Fruit fly (Drosophila melanogaster): ENCODE results near the gene CG15563.

CG15563 gene

dm6 chr3R:31232236-31232635, at the start of gene CG15563:
CG15563 (minus strand) TSS chr3R:31232336.
- TF ChIP-seq Awh (GFP tag; IDR thresholded peaks at IDR 0.05) (no peak), HHEX (GFP tag; optimal IDR thresholded peaks at IDR 0.05) (no peak), CG15479 (GFP tag; optimal IDR thresholded peaks at IDR 0.05) (no peak), Jarid2 (GFP tag; optimal IDR thresholded peaks at IDR 0.05) (no peak), YL-1 (GFP tag; optimal IDR thresholded peaks at IDR 0.05) (no peak)

dm6 chr3R:31270783-31271427, 38.8 kb upstream of the CG15563 start:
- peak; percentile 14 for TF ChIP-seq bab2 (GFP tag; optimal IDR thresholded peaks at IDR 0.05)
- peak; percentile 24 for TF ChIP-seq lab (GFP tag; optimal IDR thresholded peaks at IDR 0.05)
- TF ChIP-seq CG11504 (tag; optimal IDR thresholded peaks at IDR 0.05) = peak; percentile 23
- TF ChIP-seq dmrt99B (tag; optimal IDR thresholded peaks at IDR 0.05) = peak; percentile 21
- 0 out of 2 replicates have a peak, but pooled peaks have one; percentile 10 for TF ChIP-seq esg (GFP tag; conservative IDR thresholded peaks at IDR 0.05)
- no peak for TF ChIP-seq CG10979 (tag; optimal IDR thresholded peaks at IDR 0.05)
- TF ChIP-seq CG15514 (GFP tag; optimal IDR thresholded peaks at IDR 0.05) = peak; percentile 6
- TF ChIP-seq vvl (GFP tag; IDR thresholded peaks at IDR 0.05) = peak; percentile 16; the same call in 1 of the 2 replicates
- no peak for TF ChIP-seq CG11456 (GFP tag; IDR thresholded peaks at IDR 0.05)
- peak; percentile 20 for TF ChIP-seq CG7556 (GFP tag; optimal IDR thresholded peaks at IDR 0.05)
- TF ChIP-seq Abd-B (GFP tag; optimal IDR thresholded peaks at IDR 0.05) = no peak
- no peak for TF ChIP-seq CG7745 (tag; optimal IDR thresholded peaks at IDR 0.05)
- TF ChIP-seq hkb (optimal IDR thresholded peaks at IDR 0.05) = no peak
- 0 out of 2 replicates have a peak, but pooled peaks have one; percentile 20 for TF ChIP-seq hkb (GFP tag; IDR thresholded peaks at IDR 0.05)
- no peak for TF ChIP-seq Xbp1 (GFP tag; optimal IDR thresholded peaks at IDR 0.05)
- TF ChIP-seq kay (GFP tag; optimal IDR thresholded peaks at IDR 0.05) = peak; percentile 26
- TF ChIP-seq Fer1 (GFP tag; optimal IDR thresholded peaks at IDR 0.05) = peak; percentile 1
- TF ChIP-seq Med (GFP tag) = peak; percentile 66
- peak; percentile 36 for TF ChIP-seq ATbp (GFP tag; optimal IDR thresholded peaks at IDR 0.05)
- no peak for TF ChIP-seq tx (GFP tag; optimal IDR thresholded peaks at IDR 0.05)
- no peak for TF ChIP-seq Chrac-16 (GFP tag; optimal IDR thresholded peaks at IDR 0.05)
- TF ChIP-seq pan (optimal IDR thresholded peaks at IDR 0.05) = no peak
- TF ChIP-seq pan (GFP tag; optimal IDR thresholded peaks at IDR 0.05 in 1 of 2, IDR thresholded peaks at IDR 0.05 in 1 of 2) = peak in 1 of 2 experiments; percentile 8
- TF ChIP-seq CG17912 (GFP tag; optimal IDR thresholded peaks at IDR 0.05) = no peak
- TF ChIP-seq p53 (GFP tag; optimal IDR thresholded peaks at IDR 0.05) = peak; percentile 32
- TF ChIP-seq CG7839 (tag; optimal IDR thresholded peaks at IDR 0.05) = peak; percentile 6
- 0 out of 3 replicates have a peak, but pooled peaks have one; percentile 13 for TF ChIP-seq CG7357 (GFP tag; IDR thresholded peaks at IDR 0.05)
- TF ChIP-seq Hmr (GFP tag; optimal IDR thresholded peaks at IDR 0.05) = peak; percentile 28
- TF ChIP-seq MTF-1 (GFP tag; optimal IDR thresholded peaks at IDR 0.05; ENCODE audit: borderline replicate concordance) = no peak
- TF ChIP-seq CG18599 (GFP tag; optimal IDR thresholded peaks at IDR 0.05) = peak; percentile 12
- TF ChIP-seq otp (GFP tag; IDR thresholded peaks at IDR 0.05) = no peak
- TF ChIP-seq CG18011 (GFP tag; optimal IDR thresholded peaks at IDR 0.05) = peak; percentile 93
- TF ChIP-seq twi (tag; optimal IDR thresholded peaks at IDR 0.05) = no peak
- peak; percentile 7; the same call in 1 of the 2 replicates for TF ChIP-seq E2f2 (GFP tag; IDR thresholded peaks at IDR 0.05)
- TF ChIP-seq CTCF (GFP tag; optimal IDR thresholded peaks at IDR 0.05) = peak; percentile 6
- TF ChIP-seq CG8290 (GFP tag; optimal IDR thresholded peaks at IDR 0.05) = peak; percentile 83
- TF ChIP-seq CG8290 (tag; optimal IDR thresholded peaks at IDR 0.05) = peak in 1 of 2 experiments; percentile 72
- peak; percentile 80 for TF ChIP-seq CG17612 (GFP tag; IDR thresholded peaks at IDR 0.05)
- TF ChIP-seq Poxn (GFP tag; IDR thresholded peaks at IDR 0.05) = no peak
- TF ChIP-seq Hr51 (GFP tag; optimal IDR thresholded peaks at IDR 0.05) = peak in 1 of 2 experiments; percentile 34

All from whole organism, embryonic.